Fruit fly (Drosophila melanogaster): Measurements from ENCODE around the gene hth.

dm6 chr3R:10602224-10602841 is 37.0 kb downstream of the hth start:
- TF ChIP-seq CG8159 (tag; optimal IDR thresholded peaks at IDR 0.05) (no peak), Pif1B (GFP tag; optimal IDR thresholded peaks at IDR 0.05) (no peak), CG9948 (tag; optimal IDR thresholded peaks at IDR 0.05) (no peak)

All from whole organism, pupa.